Worm (Caenorhabditis elegans) whole organism, L3 larva: ENCODE data around the gene pdi-2.

Experiments used
- aly-2 ChIP-seq: fragments of 150-350 bp; optimal IDR thresholded peaks from 2 replicates; lab custom pipeline; 2014; ENCODE audit warnings: missing biosample characterization, missing genetic modification characterization
- ama-1 ChIP-seq: fragments of 150-350 bp; optimal IDR thresholded peaks from 2 replicates; lab custom pipeline; 2018
- ceh-16 ChIP-seq: sonication (generic microtip); optimal IDR thresholded peaks from 2 replicates; lab custom pipeline; 2017; ENCODE audit warnings: missing biosample characterization, missing genetic modification characterization
- ceh-28 ChIP-seq: fragments of 150-350 bp; optimal IDR thresholded peaks from 2 replicates; lab custom pipeline; 2014; ENCODE audit warnings: missing biosample characterization, missing genetic modification reagents, missing genetic modification characterization
- ceh-82 ChIP-seq: fragments of 150-350 bp; optimal IDR thresholded peaks from 2 replicates; lab custom pipeline; 2014; ENCODE audit warnings: missing biosample characterization, missing genetic modification characterization
- ceh-9 ChIP-seq: sonication (generic microtip); optimal IDR thresholded peaks from 2 replicates; lab custom pipeline; 2018; ENCODE audit warnings: missing biosample characterization, missing genetic modification characterization
- daf-12 ChIP-seq: fragments of 150-350 bp; optimal IDR thresholded peaks from 2 replicates; lab custom pipeline; 2014; ENCODE audit warnings: missing biosample characterization, missing genetic modification reagents, missing genetic modification characterization
- egl-27 ChIP-seq: sonication (generic microtip); optimal IDR thresholded peaks from 4 replicates; lab custom pipeline; 2017; ENCODE audit warnings: missing biosample characterization, missing genetic modification reagents, missing genetic modification characterization
- egl-5 ChIP-seq: fragments of 150-350 bp; optimal IDR thresholded peaks from 2 replicates; lab custom pipeline; 2017; ENCODE audit warnings: missing biosample characterization, missing genetic modification reagents, missing genetic modification characterization, inconsistent platforms
- elt-1 ChIP-seq: fragments of 150-350 bp; optimal IDR thresholded peaks from 2 replicates; lab custom pipeline; 2014; ENCODE audit warnings: missing biosample characterization, missing genetic modification characterization
- elt-3 ChIP-seq, 3 experiments: fragments of 150-350 bp in 1 of 3; sonication (generic microtip) in 2 of 3; optimal IDR thresholded peaks; 2 replicates in 2 of 3; 4 replicates in 1 of 3; lab custom pipeline; 2014 to 2017; ENCODE audit warnings: missing biosample characterization in 3 of 3, missing genetic modification characterization in 3 of 3
- eor-1 ChIP-seq, 2 experiments: fragments of 150-350 bp; optimal IDR thresholded peaks; 2 replicates each; lab custom pipeline; 2014 to 2018; ENCODE audit warnings: missing biosample characterization in 2 of 2, missing genetic modification characterization in 2 of 2
- fkh-10 ChIP-seq: sonication (generic microtip); optimal IDR thresholded peaks from 2 replicates; lab custom pipeline; 2017; ENCODE audit warnings: missing biosample characterization, missing genetic modification reagents, missing genetic modification characterization
- fkh-2 ChIP-seq: fragments of 150-350 bp; optimal IDR thresholded peaks from 2 replicates; lab custom pipeline; 2014; ENCODE audit warnings: missing biosample characterization, missing genetic modification reagents, missing genetic modification characterization
- fos-1 ChIP-seq: fragments of 150-350 bp; optimal IDR thresholded peaks from 2 replicates; lab custom pipeline; 2014; ENCODE audit warnings: missing biosample characterization, missing genetic modification characterization
- hmg-11 ChIP-seq: sonication (generic microtip); optimal IDR thresholded peaks from 2 replicates; lab custom pipeline; 2016; ENCODE audit warnings: missing genetic modification characterization, missing compliant biosample characterization
- jun-1 ChIP-seq: fragments of 150-350 bp; optimal IDR thresholded peaks from 2 replicates; lab custom pipeline; 2014; ENCODE audit warnings: missing biosample characterization, missing genetic modification reagents, missing genetic modification characterization
- lin-15B ChIP-seq: fragments of 150-350 bp; optimal IDR thresholded peaks from 2 replicates; lab custom pipeline; 2014; ENCODE audit warnings: missing biosample characterization, missing genetic modification characterization
- lin-39 ChIP-seq: fragments of 150-350 bp; optimal IDR thresholded peaks from 2 replicates; lab custom pipeline; 2018; ENCODE audit warnings: missing biosample characterization, missing genetic modification reagents, missing genetic modification characterization
- lsy-12 ChIP-seq: sonication (generic microtip); optimal IDR thresholded peaks from 2 replicates; lab custom pipeline; 2016; ENCODE audit warnings: mild to moderate bottlenecking, missing genetic modification characterization, missing compliant biosample characterization
- mdl-1 ChIP-seq: fragments of 150-350 bp; optimal IDR thresholded peaks from 2 replicates; lab custom pipeline; 2014; ENCODE audit warnings: missing biosample characterization, missing genetic modification characterization
- mml-1 ChIP-seq: fragments of 150-350 bp; sonication (generic microtip); optimal IDR thresholded peaks from 3 replicates; lab custom pipeline; 2014; ENCODE audit warnings: missing biosample characterization, missing genetic modification characterization
- nfya-1 ChIP-seq: sonication (generic microtip); optimal IDR thresholded peaks from 2 replicates; lab custom pipeline; 2017; ENCODE audit warnings: missing genetic modification characterization, mild to moderate bottlenecking, missing compliant biosample characterization, antibody characterized with exemption, moderate library complexity; ENCODE audit not compliant: insufficient read depth
- nhr-23 ChIP-seq: fragments of 150-350 bp; optimal IDR thresholded peaks from 2 replicates; lab custom pipeline; 2014; ENCODE audit warnings: missing biosample characterization, missing genetic modification reagents, missing genetic modification characterization
- nhr-25 ChIP-seq: sonication (generic microtip); optimal IDR thresholded peaks from 2 replicates; lab custom pipeline; 2017; ENCODE audit warnings: missing biosample characterization, missing genetic modification characterization
- nhr-43 ChIP-seq: sonication (generic microtip); optimal IDR thresholded peaks from 2 replicates; lab custom pipeline; 2016; ENCODE audit warnings: mild to moderate bottlenecking, missing genetic modification characterization, missing compliant biosample characterization; ENCODE audit not compliant: poor library complexity, severe bottlenecking
- nhr-67 ChIP-seq: fragments of 150-350 bp; optimal IDR thresholded peaks from 2 replicates; lab custom pipeline; 2014; ENCODE audit warnings: missing biosample characterization, missing genetic modification characterization
- pha-4 ChIP-seq: fragments of 150-350 bp; optimal IDR thresholded peaks from 2 replicates; lab custom pipeline; 2014; ENCODE audit warnings: missing biosample characterization, missing genetic modification reagents, missing genetic modification characterization
- pqm-1 ChIP-seq: fragments of 150-350 bp; optimal IDR thresholded peaks from 2 replicates; lab custom pipeline; 2017; ENCODE audit warnings: missing biosample characterization, missing genetic modification characterization, inconsistent platforms
- sea-2 ChIP-seq: fragments of 150-350 bp; sonication (generic microtip); optimal IDR thresholded peaks from 4 replicates; lab custom pipeline; 2014; ENCODE audit warnings: missing biosample characterization, missing genetic modification reagents, missing genetic modification characterization
- skn-1 ChIP-seq: fragments of 150-350 bp; optimal IDR thresholded peaks from 2 replicates; lab custom pipeline; 2014; ENCODE audit warnings: missing biosample characterization, missing genetic modification characterization
- snpc-4 ChIP-seq: fragments of 150-350 bp; optimal IDR thresholded peaks from 2 replicates; lab custom pipeline; 2014; ENCODE audit warnings: missing biosample characterization, missing genetic modification characterization
- tbx-2 ChIP-seq: sonication (generic microtip); optimal IDR thresholded peaks from 2 replicates; lab custom pipeline; 2016; ENCODE audit warnings: mild to moderate bottlenecking, missing genetic modification characterization, missing compliant biosample characterization
- unc-39 ChIP-seq: sonication (generic microtip); optimal IDR thresholded peaks from 4 replicates; lab custom pipeline; 2017; ENCODE audit warnings: missing biosample characterization, missing genetic modification characterization
- zag-1 ChIP-seq: fragments of 150-350 bp; optimal IDR thresholded peaks from 2 replicates; lab custom pipeline; 2014; ENCODE audit warnings: missing biosample characterization, missing genetic modification characterization
- ztf-4 ChIP-seq: fragments of 150-350 bp; optimal IDR thresholded peaks from 2 replicates; lab custom pipeline; 2014; ENCODE audit warnings: missing biosample characterization, missing genetic modification characterization

Gene pdi-2

DNA sequence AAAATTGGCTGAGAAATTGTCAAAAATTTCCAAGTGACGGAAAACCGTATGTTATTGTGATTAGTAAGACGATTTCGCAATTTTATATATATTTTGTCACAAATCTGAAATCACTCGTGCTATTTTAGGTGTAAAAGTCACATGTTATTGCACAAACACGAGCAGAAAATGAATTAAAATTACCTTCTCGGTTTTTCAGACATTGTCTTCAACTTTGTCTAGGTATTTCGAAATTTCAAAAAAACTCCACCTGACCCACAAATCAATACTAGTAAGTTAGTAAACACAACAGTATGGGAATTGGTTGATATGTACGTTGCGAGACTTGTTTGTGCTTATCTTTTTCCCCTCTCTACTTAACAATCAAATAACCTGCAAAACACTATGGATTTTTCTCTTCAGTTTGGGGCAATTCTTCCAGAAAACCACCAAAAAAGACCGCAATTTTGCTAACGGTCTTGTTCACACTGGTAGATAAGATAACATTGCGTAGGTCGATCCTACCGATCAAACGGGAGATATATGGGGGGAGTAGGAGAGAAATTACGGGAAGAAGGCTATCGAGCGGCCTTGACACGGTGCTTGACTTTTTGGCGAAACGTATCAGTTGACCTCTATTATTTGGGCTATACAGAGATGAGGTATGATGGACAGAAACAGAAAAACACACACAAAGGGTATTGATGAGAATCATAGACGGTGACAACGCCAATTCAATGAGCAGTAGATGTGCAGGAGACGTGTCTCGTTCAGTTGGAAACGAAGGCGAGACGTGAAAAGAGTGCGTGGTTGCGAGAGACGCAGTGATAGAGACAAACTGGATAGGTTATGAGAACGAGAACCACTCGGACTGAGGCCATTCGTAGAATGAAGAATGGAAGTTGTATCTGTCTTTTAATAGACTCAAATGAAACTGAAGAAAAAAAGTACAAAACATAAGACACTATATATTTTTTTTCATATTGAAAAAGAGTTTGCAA is 1.8 kb upstream of the pdi-2 start, which contains the start of gene C07A12.7:
TSS of gene C07A12.7 (minus strand) at position 308 of the 980 bp plus-strand sequence.
- TF ChIP-seq nhr-23 (tag; lab: Kevin White, UChicago) (peak; percentile 88), elt-3 (tag; optimal IDR thresholded peaks at IDR 0.05; lab: Kevin White, UChicago) (peak in 1 of 3 experiments; percentile 48), nfya-1 (tag; lab: Kevin White, UChicago) (peak; percentile 62), pqm-1 (tag; lab: Kevin White, UChicago) (no peak), ztf-4 (no peak), pha-4 (tag; lab: Kevin White, UChicago) (peak; percentile 76), nhr-43 (tag; lab: Kevin White, UChicago) (peak; percentile 42), elt-1 (peak; percentile 32), nhr-25 (tag; lab: Kevin White, UChicago) (peak; percentile 58)
- TF ChIP-seq, all 47 proteins: peak for 7

DNA sequence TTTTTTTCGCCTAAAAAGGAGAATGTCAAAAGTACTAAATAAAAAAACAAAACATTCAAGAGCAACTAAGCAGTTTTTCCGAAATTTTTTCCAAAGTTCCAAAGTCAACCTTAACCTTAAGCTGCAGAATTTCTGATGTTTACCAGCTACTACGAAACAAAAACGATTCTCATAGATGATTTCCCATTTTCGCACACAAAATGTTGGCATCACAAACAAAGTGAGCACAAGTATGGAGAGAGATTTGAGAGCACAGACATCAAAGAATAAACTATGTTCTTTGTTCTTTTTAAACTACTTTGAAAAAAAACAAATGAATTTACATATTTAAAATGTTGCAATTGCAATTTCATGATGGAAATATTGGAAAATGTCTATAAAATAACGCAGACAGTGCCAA is 640 bp upstream of the pdi-2 start:
- peak; percentile 60 for TF ChIP-seq pha-4 (tag; lab: Kevin White, UChicago)
- TF ChIP-seq tbx-2 (tag; lab: Kevin White, UChicago), result no peak
- no peak for TF ChIP-seq snpc-4
- TF ChIP-seq zag-1 (tag; lab: Kevin White, UChicago), result no peak
- TF ChIP-seq, all 47 proteins: peak for 1

DNA sequence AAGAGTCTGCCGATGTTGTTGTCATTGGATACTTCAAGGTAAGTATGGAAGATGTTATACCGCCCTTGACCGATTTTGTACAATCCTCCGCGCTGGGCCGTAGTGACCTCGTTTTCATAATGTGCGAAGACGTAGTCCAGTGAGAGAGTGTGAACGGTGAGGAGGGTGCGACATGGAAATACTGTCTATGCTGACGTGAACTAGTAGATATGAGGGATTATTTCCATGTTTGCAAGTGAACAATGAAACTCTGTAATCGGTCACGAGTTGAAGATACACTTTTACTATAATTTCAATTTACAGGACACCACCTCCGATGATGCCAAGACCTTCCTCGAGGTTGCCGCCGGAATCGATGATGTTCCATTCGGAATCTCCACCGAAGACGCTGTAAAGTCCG is 889 bp downstream of the pdi-2 start:
- TF ChIP-seq fos-1 (tag; lab: Kevin White, UChicago) (no peak), fkh-2 (tag; lab: Kevin White, UChicago) (no peak), ceh-28 (tag; lab: Kevin White, UChicago) (no peak), elt-1 (no peak), daf-12 (tag; lab: Kevin White, UChicago) (no peak), tbx-2 (tag; lab: Kevin White, UChicago) (no peak), lin-39 (tag; lab: Kevin White, UChicago) (no peak), aly-2 (no peak), mml-1 (no peak), ceh-16 (tag; lab: Kevin White, UChicago) (no peak), ceh-9 (tag; lab: Kevin White, UChicago) (no peak), egl-5 (tag; lab: Kevin White, UChicago) (no peak), nhr-25 (tag; lab: Kevin White, UChicago) (peak; percentile 46), lin-15B (tag; lab: Kevin White, UChicago) (no peak), fkh-10 (GFP tag; lab: Kevin White, UChicago) (no peak), ama-1 (lab: Kevin White, UChicago) (peak; percentile 40), sea-2 (GFP tag; lab: Kevin White, UChicago) (no peak), lsy-12 (tag; lab: Kevin White, UChicago) (no peak), jun-1 (tag; lab: Kevin White, UChicago) (no peak), unc-39 (tag; lab: Kevin White, UChicago) (no peak), nhr-43 (tag; lab: Kevin White, UChicago) (no peak), skn-1 (tag; lab: Kevin White, UChicago) (no peak), eor-1 (tag; optimal IDR thresholded peaks at IDR 0.05; lab: Kevin White, UChicago) (no peak), nhr-23 (tag; lab: Kevin White, UChicago) (peak; percentile 56), ceh-82 (tag; lab: Kevin White, UChicago) (no peak), egl-27 (tag; lab: Kevin White, UChicago) (no peak), mdl-1 (no peak), hmg-11 (tag; lab: Kevin White, UChicago) (no peak), elt-3 (tag; optimal IDR thresholded peaks at IDR 0.05; lab: Kevin White, UChicago) (no peak), nhr-67 (tag; lab: Kevin White, UChicago) (no peak), nfya-1 (tag; lab: Kevin White, UChicago) (peak; percentile 23)
